Worm (Caenorhabditis elegans) whole organism, L4 larva: ENCODE measurements around the gene lsm-1.
A peak's percentile ranks its signal among the peaks of the same experiment; 100 is the strongest.

ENCODE experiments used
- D1046.2 ChIP-seq: fragments of 200-800 bp; sonication (Bioruptor generic); IDR thresholded peaks from 2 replicates; pipeline ENCODE4 v1.3.6; 2022; ENCODE audit warnings: missing genetic modification characterization, missing compliant biosample characterization
- F10B5.3 ChIP-seq: sonication (generic microtip); optimal IDR thresholded peaks from 2 replicates; lab custom pipeline; 2016; ENCODE audit warnings: mild to moderate bottlenecking, missing genetic modification characterization, missing compliant biosample characterization
- F49E8.2 ChIP-seq: sonication (generic microtip); optimal IDR thresholded peaks from 2 replicates; lab custom pipeline; 2016; ENCODE audit warnings: missing compliant biosample characterization, mild to moderate bottlenecking, missing genetic modification characterization, borderline replicate concordance
- T26A8.4 ChIP-seq: fragments of 200-800 bp; sonication (Bioruptor generic); IDR thresholded peaks from 2 replicates; pipeline ENCODE4 v1.3.6; 2022; ENCODE audit warnings: missing genetic modification characterization, missing compliant biosample characterization
- Y5F2A.4 ChIP-seq: fragments of 200-800 bp; sonication (Bioruptor generic); optimal IDR thresholded peaks from 2 replicates; lab custom pipeline; 2018; ENCODE audit warnings: mild to moderate bottlenecking, missing genetic modification characterization, missing compliant biosample characterization
- ZK546.5 ChIP-seq, 2 experiments: sonication (generic microtip); optimal IDR thresholded peaks; 2 replicates each; lab custom pipeline; 2017; ENCODE audit warnings: missing biosample characterization in 2 of 2, missing genetic modification characterization in 2 of 2
- aha-1 ChIP-seq: fragments of 150-350 bp; peaks from one replicate; lab custom pipeline; 2014; ENCODE audit warnings: missing biosample characterization, missing genetic modification characterization
- aly-2 ChIP-seq: sonication (generic microtip); optimal IDR thresholded peaks from 2 replicates; lab custom pipeline; 2018; ENCODE audit warnings: missing biosample characterization, missing genetic modification characterization
- ama-1 ChIP-seq: fragments of 150-350 bp; optimal IDR thresholded peaks from 2 replicates; lab custom pipeline; 2014; ENCODE audit warnings: inconsistent platforms, mixed read lengths
- arid-1 ChIP-seq: fragments of 200-800 bp; sonication (Bioruptor generic); conservative IDR thresholded peaks from 2 replicates; pipeline ENCODE4 v1.3.6; 2022; ENCODE audit warnings: missing genetic modification reagents, missing genetic modification characterization, missing compliant biosample characterization
- ceh-28 ChIP-seq: fragments of 150-350 bp; optimal IDR thresholded peaks from 2 replicates; lab custom pipeline; 2014; ENCODE audit warnings: missing biosample characterization, missing genetic modification reagents, missing genetic modification characterization
- ceh-32 ChIP-seq: sonication (generic microtip); optimal IDR thresholded peaks from 2 replicates; lab custom pipeline; 2016; ENCODE audit warnings: mild to moderate bottlenecking, missing genetic modification characterization, missing compliant biosample characterization; ENCODE audit not compliant: poor library complexity
- ceh-44 ChIP-seq: fragments of 200-800 bp; sonication (Bioruptor generic); IDR thresholded peaks from 2 replicates; pipeline ENCODE4 v1.3.6; 2022; ENCODE audit warnings: missing genetic modification reagents, missing genetic modification characterization, missing compliant biosample characterization
- ceh-62 ChIP-seq: sonication (generic microtip); optimal IDR thresholded peaks from 2 replicates; lab custom pipeline; 2017; ENCODE audit warnings: missing biosample characterization, missing genetic modification characterization
- cey-2 ChIP-seq: sonication (generic microtip); optimal IDR thresholded peaks from 3 replicates; lab custom pipeline; 2017; ENCODE audit warnings: missing genetic modification characterization, mild to moderate bottlenecking, missing compliant biosample characterization, antibody characterized with exemption, borderline replicate concordance; ENCODE audit not compliant: insufficient read depth
- daf-12 ChIP-seq: fragments of 150-350 bp; optimal IDR thresholded peaks from 2 replicates; lab custom pipeline; 2014; ENCODE audit warnings: missing biosample characterization, missing genetic modification reagents, missing genetic modification characterization
- daf-16 ChIP-seq, 3 experiments: sonication (generic microtip); optimal IDR thresholded peaks; 2 replicates each; lab custom pipeline; 2016 to 2017; ENCODE audit warnings: missing genetic modification characterization in 3 of 3, missing genetic modification reagents in 3 of 3, mild to moderate bottlenecking in 2 of 3, missing compliant biosample characterization in 2 of 3, missing biosample characterization in 1 of 3, moderate library complexity in 1 of 3
- daf-19 ChIP-seq: fragments of 200-800 bp; sonication (Bioruptor generic); conservative IDR thresholded peaks from 2 replicates; pipeline ENCODE4 v1.3.6; 2022; ENCODE audit warnings: missing genetic modification characterization, missing compliant biosample characterization
- dmd-6 ChIP-seq: fragments of 200-800 bp; sonication (Bioruptor generic); IDR thresholded peaks from 2 replicates; pipeline ENCODE4 v1.3.6; 2022; ENCODE audit warnings: missing genetic modification reagents, missing genetic modification characterization, missing compliant biosample characterization
- dmd-8 ChIP-seq: fragments of 200-800 bp; sonication (Bioruptor generic); IDR thresholded peaks from 2 replicates; pipeline ENCODE4 v1.3.6; 2022; ENCODE audit warnings: missing genetic modification characterization, missing compliant biosample characterization
- dmd-9 ChIP-seq: fragments of 200-800 bp; sonication (Bioruptor generic); IDR thresholded peaks from 2 replicates; pipeline ENCODE4 v1.3.6; 2022; ENCODE audit warnings: missing genetic modification reagents, missing genetic modification characterization, missing compliant biosample characterization
- egl-27 ChIP-seq: sonication (generic microtip); optimal IDR thresholded peaks from 3 replicates; lab custom pipeline; 2017; ENCODE audit warnings: missing biosample characterization, missing genetic modification reagents, missing genetic modification characterization
- fos-1 ChIP-seq: fragments of 150-350 bp; optimal IDR thresholded peaks from 2 replicates; lab custom pipeline; 2014; ENCODE audit warnings: missing biosample characterization, missing genetic modification characterization
- hif-1 ChIP-seq, 2 experiments: sonication (generic microtip); optimal IDR thresholded peaks; 2 replicates each; lab custom pipeline; 2016 to 2017; ENCODE audit warnings: missing compliant biosample characterization in 2 of 2, missing genetic modification characterization in 2 of 2, missing genetic modification reagents in 2 of 2, missing genotype in 2 of 2, mild to moderate bottlenecking in 1 of 2
- hlh-30 ChIP-seq: sonication (generic microtip); optimal IDR thresholded peaks from 2 replicates; lab custom pipeline; 2017; ENCODE audit warnings: antibody characterized with exemption, mild to moderate bottlenecking, missing genetic modification characterization, missing compliant biosample characterization; ENCODE audit not compliant: insufficient read depth
- jun-1 ChIP-seq: fragments of 150-350 bp; optimal IDR thresholded peaks from 2 replicates; lab custom pipeline; 2014; ENCODE audit warnings: missing biosample characterization, missing genetic modification reagents, missing genetic modification characterization
- lim-7 ChIP-seq: fragments of 200-800 bp; sonication (Bioruptor generic); IDR thresholded peaks from 2 replicates; pipeline ENCODE4 v1.3.6; 2022; ENCODE audit warnings: missing genetic modification characterization, missing compliant biosample characterization
- lin-1 ChIP-seq: fragments of 200-800 bp; sonication (Bioruptor generic); IDR thresholded peaks from 2 replicates; pipeline ENCODE4 v1.3.6; 2022; ENCODE audit warnings: missing genetic modification reagents, missing genetic modification characterization, missing compliant biosample characterization
- lin-13 ChIP-seq: fragments of 150-350 bp; optimal IDR thresholded peaks from 2 replicates; lab custom pipeline; 2014; ENCODE audit warnings: missing biosample characterization, missing genetic modification reagents, missing genetic modification characterization
- lin-38 ChIP-seq: fragments of 200-800 bp; sonication (Bioruptor generic); IDR thresholded peaks from 2 replicates; pipeline ENCODE4 v1.3.6; 2022; ENCODE audit warnings: missing genetic modification reagents, missing genetic modification characterization, missing compliant biosample characterization
- lin-39 ChIP-seq: fragments of 150-350 bp; optimal IDR thresholded peaks from 2 replicates; lab custom pipeline; 2014; ENCODE audit warnings: missing biosample characterization, missing genetic modification reagents, missing genetic modification characterization
- lsy-2 ChIP-seq, 2 experiments: fragments of 150-350 bp in 1 of 2; sonication (generic microtip) in 1 of 2; optimal IDR thresholded peaks; 2 replicates each; lab custom pipeline; 2014 to 2017; ENCODE audit warnings: missing biosample characterization in 2 of 2, missing genetic modification characterization in 2 of 2
- madf-9 ChIP-seq: fragments of 200-800 bp; sonication (Bioruptor generic); conservative IDR thresholded peaks from 2 replicates; pipeline ENCODE4 v1.3.6; 2022; ENCODE audit warnings: missing genetic modification reagents, missing genetic modification characterization, missing compliant biosample characterization
- mdl-1 ChIP-seq, 2 experiments: fragments of 150-350 bp in 1 of 2; sonication (generic microtip) in 1 of 2; optimal IDR thresholded peaks; 2 replicates each; lab custom pipeline; 2014 to 2017; ENCODE audit warnings: missing biosample characterization in 2 of 2, missing genetic modification characterization in 2 of 2
- mdt-29 ChIP-seq: fragments of 200-800 bp; sonication (Bioruptor generic); IDR thresholded peaks from 2 replicates; pipeline ENCODE4 v1.3.6; 2022; ENCODE audit warnings: missing genetic modification reagents, missing genetic modification characterization, missing compliant biosample characterization
- mep-1 ChIP-seq: fragments of 150-350 bp; sonication (generic microtip); optimal IDR thresholded peaks from 3 replicates; lab custom pipeline; 2014; ENCODE audit warnings: missing biosample characterization, missing genetic modification characterization
- mes-2 ChIP-seq: sonication (generic microtip); optimal IDR thresholded peaks from 2 replicates; lab custom pipeline; 2016; ENCODE audit warnings: missing genotype, mild to moderate bottlenecking, missing genetic modification characterization, missing compliant biosample characterization; ENCODE audit not compliant: poor library complexity, severe bottlenecking
- nhr-10 ChIP-seq: fragments of 150-350 bp; optimal IDR thresholded peaks from 2 replicates; lab custom pipeline; 2014; ENCODE audit warnings: missing biosample characterization, missing genetic modification characterization
- nhr-102 ChIP-seq: sonication (generic microtip); optimal IDR thresholded peaks from 2 replicates; lab custom pipeline; 2016; ENCODE audit warnings: mild to moderate bottlenecking, missing genetic modification characterization, moderate library complexity, missing compliant biosample characterization
- nhr-11 ChIP-seq: fragments of 150-350 bp; optimal IDR thresholded peaks from 2 replicates; lab custom pipeline; 2014; ENCODE audit warnings: missing biosample characterization, missing genetic modification characterization
- nhr-237 ChIP-seq: sonication (generic microtip); optimal IDR thresholded peaks from 2 replicates; lab custom pipeline; 2017; ENCODE audit warnings: missing biosample characterization, missing genetic modification characterization
- nhr-28 ChIP-seq: fragments of 150-350 bp; optimal IDR thresholded peaks from 2 replicates; lab custom pipeline; 2014; ENCODE audit warnings: missing biosample characterization, missing genetic modification characterization
- nhr-48 ChIP-seq: sonication (generic microtip); optimal IDR thresholded peaks from 2 replicates; lab custom pipeline; 2016; ENCODE audit warnings: mild to moderate bottlenecking, missing genetic modification characterization, missing compliant biosample characterization
- nhr-77 ChIP-seq: fragments of 150-350 bp; optimal IDR thresholded peaks from 2 replicates; lab custom pipeline; 2014; ENCODE audit warnings: missing biosample characterization, missing genetic modification characterization
- php-3 ChIP-seq: fragments of 200-800 bp; sonication (Bioruptor generic); IDR thresholded peaks from 2 replicates; pipeline ENCODE4 v1.3.6; 2022; ENCODE audit warnings: missing genetic modification reagents, missing genetic modification characterization, missing compliant biosample characterization
- set-16 ChIP-seq: fragments of 200-800 bp; sonication (Bioruptor generic); IDR thresholded peaks from 2 replicates; pipeline ENCODE4 v1.3.6; 2022; ENCODE audit warnings: missing genetic modification reagents, missing genetic modification characterization, missing compliant biosample characterization
- skn-1 ChIP-seq: fragments of 150-350 bp; optimal IDR thresholded peaks from 2 replicates; lab custom pipeline; 2014; ENCODE audit warnings: missing biosample characterization, missing genetic modification characterization
- unc-62 ChIP-seq, 3 experiments: fragments of 150-350 bp in 1 of 3; sonication (generic microtip); optimal IDR thresholded peaks in 2 of 3; peaks in 1 of 3; 1 replicate in 1 of 3; 2 replicates in 2 of 3; lab custom pipeline; 2014 to 2017; ENCODE audit warnings: missing biosample characterization in 3 of 3, missing genetic modification characterization in 3 of 3, missing genetic modification reagents in 3 of 3, missing genotype in 1 of 3
- zfp-3 ChIP-seq: fragments of 200-800 bp; sonication (Bioruptor generic); conservative IDR thresholded peaks from 2 replicates; pipeline ENCODE4 v1.3.6; 2022; ENCODE audit warnings: missing genetic modification reagents, missing genetic modification characterization, missing compliant biosample characterization
- zip-11 ChIP-seq: fragments of 200-800 bp; sonication (Bioruptor generic); IDR thresholded peaks from 2 replicates; pipeline ENCODE4 v1.3.6; 2022; ENCODE audit warnings: missing genetic modification characterization, missing compliant biosample characterization
- ztf-7 ChIP-seq: fragments of 150-350 bp; optimal IDR thresholded peaks from 2 replicates; lab custom pipeline; 2014; ENCODE audit warnings: missing biosample characterization, missing genetic modification characterization

lsm-1 gene

DNA sequence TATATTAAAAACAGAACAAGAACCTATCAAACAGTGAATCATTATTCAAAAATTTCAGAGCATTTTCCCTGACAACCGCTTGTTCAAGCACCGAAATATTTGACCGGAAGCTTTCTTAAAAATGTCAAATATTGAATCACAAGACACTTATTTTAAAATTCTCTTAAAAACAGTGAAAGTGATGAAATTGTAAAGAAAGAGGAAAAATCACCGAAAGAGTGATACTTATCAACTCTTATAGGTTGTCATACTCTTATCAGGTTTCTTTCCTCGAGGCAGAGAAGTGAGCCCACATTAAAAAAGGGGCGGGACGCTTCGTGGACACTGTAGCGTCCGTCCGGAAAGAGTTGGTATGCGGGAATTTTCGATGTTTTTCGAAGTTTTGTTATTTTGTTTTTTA, 27.1 kb downstream of the lsm-1 start:
- TF ChIP-seq skn-1 (tag; lab: Kevin White, UChicago) (no peak), nhr-48 (tag; lab: Kevin White, UChicago) (peak; percentile 8), mdl-1 (tag; optimal IDR thresholded peaks at IDR 0.05; lab: Kevin White, UChicago) (no peak), lsy-2 (tag; optimal IDR thresholded peaks at IDR 0.05; lab: Kevin White, UChicago) (no peak), lin-39 (tag; lab: Kevin White, UChicago) (no peak), nhr-102 (tag; lab: Kevin White, UChicago) (no peak), nhr-11 (tag; lab: Kevin White, UChicago) (no peak), cey-2 (tag; lab: Kevin White, UChicago) (no peak), F10B5.3 (no peak), daf-12 (no peak), fos-1 (no peak), aha-1 (tag; lab: Kevin White, UChicago) (no peak), madf-9 (GFP tag; lab: Robert Waterston, UW) (no peak), T26A8.4 (GFP tag; lab: Robert Waterston, UW) (no peak), nhr-237 (tag; lab: Kevin White, UChicago) (no peak), mep-1 (tag; lab: Kevin White, UChicago) (no peak), ceh-32 (tag; lab: Kevin White, UChicago) (no peak), ama-1 (no peak), mdt-29 (no peak), mes-2 (no peak), egl-27 (tag; lab: Kevin White, UChicago) (no peak), php-3 (0 out of 2 replicates have a peak, but pooled peaks have one; percentile 32), dmd-6 (GFP tag; lab: Robert Waterston, UW) (peak; percentile 52), ztf-7 (tag; lab: Kevin White, UChicago) (no peak), dmd-9 (no peak), lin-1 (GFP tag; lab: Robert Waterston, UW) (no peak), hif-1 (tag; optimal IDR thresholded peaks at IDR 0.05; lab: Kevin White, UChicago) (no peak), ZK546.5 (tag; optimal IDR thresholded peaks at IDR 0.05; lab: Kevin White, UChicago) (no peak), lim-7 (GFP tag; lab: Robert Waterston, UW) (no peak), dmd-8 (GFP tag; lab: Robert Waterston, UW) (no peak), arid-1 (no peak), unc-62 (GFP tag; optimal IDR thresholded peaks at IDR 0.05 in 1 of 2; lab: Kevin White, UChicago) (peak in 1 of 2 experiments; percentile 20), unc-62 (tag; optimal IDR thresholded peaks at IDR 0.05; lab: Kevin White, UChicago) (no peak), ceh-44 (GFP tag; lab: Robert Waterston, UW) (no peak), daf-16 (GFP tag; optimal IDR thresholded peaks at IDR 0.05; lab: Kevin White, UChicago) (no peak), daf-16 (tag; optimal IDR thresholded peaks at IDR 0.05; lab: Kevin White, UChicago) (peak; percentile 63), set-16 (no peak), Y5F2A.4 (GFP tag; lab: Kevin White, UChicago) (no peak), ceh-62 (no peak), lin-38 (GFP tag; lab: Robert Waterston, UW) (no peak; the same call in 1 of the 2 replicates), nhr-77 (tag; lab: Kevin White, UChicago) (peak; percentile 48), D1046.2 (GFP tag; lab: Robert Waterston, UW) (no peak), aly-2 (no peak), nhr-10 (peak; percentile 40), zip-11 (GFP tag; lab: Robert Waterston, UW) (no peak), lin-13 (GFP tag; lab: Kevin White, UChicago) (no peak), daf-19 (GFP tag; lab: Robert Waterston, UW) (no peak), ceh-28 (tag; lab: Kevin White, UChicago) (no peak), nhr-28 (tag; lab: Kevin White, UChicago) (peak; percentile 47), F49E8.2 (tag; lab: Kevin White, UChicago) (no peak), zfp-3 (no peak), jun-1 (peak; percentile 16), hlh-30 (tag; lab: Kevin White, UChicago) (peak; percentile 56)
